Worm (Caenorhabditis elegans) whole organism, L3 larva: ENCODE measurements around the gene dgtr-1.

Experiments used
- ceh-82 ChIP-seq: fragments of 150-350 bp; optimal IDR thresholded peaks from 2 replicates; lab custom pipeline; 2014; ENCODE audit warnings: missing biosample characterization, missing genetic modification characterization
- elt-3 ChIP-seq, 3 experiments: fragments of 150-350 bp in 1 of 3; sonication (generic microtip) in 2 of 3; optimal IDR thresholded peaks; 2 replicates in 2 of 3; 4 replicates in 1 of 3; lab custom pipeline; 2014 to 2017; ENCODE audit warnings: missing biosample characterization in 3 of 3, missing genetic modification characterization in 3 of 3
- fos-1 ChIP-seq: fragments of 150-350 bp; optimal IDR thresholded peaks from 2 replicates; lab custom pipeline; 2014; ENCODE audit warnings: missing biosample characterization, missing genetic modification characterization
- nhr-28 ChIP-seq: fragments of 150-350 bp; optimal IDR thresholded peaks from 2 replicates; lab custom pipeline; 2014; ENCODE audit warnings: missing biosample characterization, missing genetic modification characterization
- nhr-77 ChIP-seq: fragments of 150-350 bp; optimal IDR thresholded peaks from 2 replicates; lab custom pipeline; 2014; ENCODE audit warnings: missing biosample characterization, missing genetic modification characterization
- snpc-4 ChIP-seq: fragments of 150-350 bp; optimal IDR thresholded peaks from 2 replicates; lab custom pipeline; 2014; ENCODE audit warnings: missing biosample characterization, missing genetic modification characterization
- tbx-2 ChIP-seq: sonication (generic microtip); optimal IDR thresholded peaks from 2 replicates; lab custom pipeline; 2016; ENCODE audit warnings: mild to moderate bottlenecking, missing genetic modification characterization, missing compliant biosample characterization

ce11 chrV:6504131-6504827, 7.4 kb downstream of the dgtr-1 start, which contains the start of gene moc-2:
- TF ChIP-seq nhr-28 (tag; lab: Kevin White, UChicago) (no peak), fos-1 (no peak), ceh-82 (tag; lab: Kevin White, UChicago) (no peak), snpc-4 (no peak), nhr-77 (tag; lab: Kevin White, UChicago) (no peak), tbx-2 (tag; lab: Kevin White, UChicago) (no peak), elt-3 (tag; optimal IDR thresholded peaks at IDR 0.05; lab: Kevin White, UChicago) (no peak)
